Worm (Caenorhabditis elegans) whole organism, dauer: Measurements from ENCODE around the gene F47B10.9.

Experiments used
- unc-62 ChIP-seq: sonication (generic microtip); optimal IDR thresholded peaks from 2 replicates; lab custom pipeline; 2017; ENCODE audit warnings: missing biosample characterization, missing genetic modification reagents, missing genetic modification characterization

Gene F47B10.9

ce11 chrX:10888201-10888600 lies 25.7 kb downstream of the F47B10.9 start, which contains the start of gene F47B10.6:
F47B10.6 (plus strand) TSS chrX:10888501.
- TF ChIP-seq unc-62 (GFP tag; lab: Kevin White, UChicago): no peak

- no peak for TF ChIP-seq unc-62 (GFP tag; lab: Kevin White, UChicago)
These were observed 28.0 kb downstream of the F47B10.9 start, which contains the start of gene T21E8.5 for ce11 chrX:10885872-10886271. T21E8.5 (plus strand) TSS chrX:10886172.

DNA sequence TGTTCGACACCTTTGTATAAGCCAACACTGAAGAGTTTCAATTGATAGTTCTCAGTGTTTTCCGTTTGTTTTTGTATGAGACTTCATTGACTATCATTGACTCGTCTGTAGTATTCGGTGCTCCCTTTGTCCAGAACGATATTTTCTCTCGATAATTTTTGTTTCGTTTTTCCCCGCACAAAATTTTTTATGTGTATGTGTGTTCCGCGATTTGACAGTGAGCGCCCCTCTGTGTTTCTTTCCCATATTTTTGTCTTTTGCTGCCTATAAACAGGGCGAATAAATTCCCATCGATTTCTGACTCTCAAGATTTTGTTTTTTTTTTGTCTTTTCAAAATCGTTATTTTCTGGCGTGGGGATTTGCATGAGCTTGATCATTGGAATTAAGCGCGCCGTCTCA lies 30.7 kb downstream of the F47B10.9 start, which contains the start of gene T21E8.7:
T21E8.7 (plus strand) TSS at position 301 of the 400 bp plus-strand sequence.
- no peak for TF ChIP-seq unc-62 (GFP tag; lab: Kevin White, UChicago)

ce11 chrX:10881984-10882383 lies 31.9 kb downstream of the F47B10.9 start, which contains the start of gene T21E8.6:
T21E8.6 (plus strand) TSS chrX:10882284.
- no peak for TF ChIP-seq unc-62 (GFP tag; lab: Kevin White, UChicago)

- TF ChIP-seq unc-62 (GFP tag; lab: Kevin White, UChicago): no peak
These were observed 33.4 kb downstream of the F47B10.9 start, which contains the start of gene T21E8.4 for ce11 chrX:10880509-10880908. T21E8.4 (plus strand) TSS chrX:10880809.

ce11 chrX:10877138-10877743 lies 36.6 kb downstream of the F47B10.9 start, which contains the start of gene pgp-6:
pgp-6 (minus strand) TSS chrX:10877425.
- no peak for TF ChIP-seq unc-62 (GFP tag; lab: Kevin White, UChicago)

- TF ChIP-seq unc-62 (GFP tag; lab: Kevin White, UChicago): no peak
These were observed 43.7 kb downstream of the F47B10.9 start, which contains the start of gene pgp-7 for ce11 chrX:10870137-10870536. pgp-7 (minus strand) TSS chrX:10870237.

DNA sequence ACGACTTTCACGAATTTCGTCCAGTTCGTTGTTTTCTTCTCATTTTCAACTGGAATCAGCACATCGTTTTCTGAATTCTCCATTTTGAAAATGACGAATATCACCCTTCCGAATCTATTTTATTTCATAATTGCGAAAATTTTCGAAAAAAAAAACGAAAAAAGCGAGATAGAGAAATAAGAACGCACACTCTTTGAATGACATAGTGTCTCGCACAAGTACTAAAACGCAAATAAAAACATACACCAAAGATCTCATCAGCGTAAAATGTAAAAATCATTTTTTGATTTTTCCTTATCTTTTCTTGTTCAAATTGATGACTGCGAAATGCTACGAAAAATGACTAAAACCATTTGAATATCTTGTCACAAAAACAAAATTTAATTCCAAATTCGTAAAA lies 49.6 kb downstream of the F47B10.9 start, which contains the start of gene pgp-8:
pgp-8 (minus strand) TSS at position 101 of the 400 bp plus-strand sequence.
- no peak for TF ChIP-seq unc-62 (GFP tag; lab: Kevin White, UChicago)

- no peak for TF ChIP-seq unc-62 (GFP tag; lab: Kevin White, UChicago)
These were observed 51.3 kb downstream of the F47B10.9 start for ce11 chrX:10862582-10862981.
